Fruit fly (Drosophila melanogaster) whole organism, embryonic: ENCODE data around the gene Fit2.
A peak's percentile ranks its signal among the peaks of the same experiment; 100 is the strongest.

Experiments
- B-H1 ChIP-seq: fragments of 200-800 bp; sonication (Bioruptor generic); IDR thresholded peaks from 3 replicates; pipeline ENCODE4 v1.3.6; 2022; ENCODE audit warnings: missing biosample characterization, missing genetic modification characterization
- Blimp-1 ChIP-seq: fragments of 200-800 bp; sonication (Bioruptor generic); optimal IDR thresholded peaks from 3 replicates; lab custom pipeline; 2018; ENCODE audit warnings: missing biosample characterization, missing genetic modification characterization, mild to moderate bottlenecking, moderate library complexity, missing genetic modification reagents
- CG10267 ChIP-seq: fragments of 200-800 bp; sonication (Bioruptor generic); optimal IDR thresholded peaks from 2 replicates; lab custom pipeline; 2018; ENCODE audit warnings: missing biosample characterization, mild to moderate bottlenecking, missing genetic modification characterization, moderate library complexity
- CG12071 ChIP-seq: fragments of 200-800 bp; sonication (Bioruptor generic); optimal IDR thresholded peaks from 3 replicates; lab custom pipeline; 2018; ENCODE audit warnings: missing biosample characterization, mild to moderate bottlenecking, missing genetic modification characterization
- CG12236 ChIP-seq: fragments of 200-800 bp; sonication (Bioruptor generic); optimal IDR thresholded peaks from 2 replicates; lab custom pipeline; 2016; ENCODE audit warnings: missing biosample characterization, missing genetic modification characterization
- CG12391 ChIP-seq: fragments of 200-800 bp; sonication (Bioruptor generic); optimal IDR thresholded peaks from 3 replicates; lab custom pipeline; 2018; ENCODE audit warnings: missing biosample characterization, mild to moderate bottlenecking, missing genetic modification characterization, moderate library complexity
- CG13123 ChIP-seq: fragments of 200-800 bp; sonication (Bioruptor generic); optimal IDR thresholded peaks from 2 replicates; lab custom pipeline; 2016; ENCODE audit warnings: missing biosample characterization, missing genetic modification characterization
- CG13624 ChIP-seq: fragments of 200-800 bp; sonication (Bioruptor generic); optimal IDR thresholded peaks from 2 replicates; lab custom pipeline; 2016; ENCODE audit warnings: missing biosample characterization, missing genetic modification characterization
- CG14050 ChIP-seq: fragments of 200-800 bp; sonication (Bioruptor generic); IDR thresholded peaks from 3 replicates; pipeline ENCODE4 v1.3.6; 2022; ENCODE audit warnings: missing biosample characterization, missing genetic modification characterization
- CG14667 ChIP-seq: fragments of 200-800 bp; sonication (Bioruptor generic); IDR thresholded peaks from 2 replicates; pipeline ENCODE4 v1.3.6; 2022; ENCODE audit warnings: missing biosample characterization, missing genetic modification characterization
- CG15514 ChIP-seq: fragments of 200-800 bp; sonication (Bioruptor generic); optimal IDR thresholded peaks from 3 replicates; lab custom pipeline; 2017; ENCODE audit warnings: missing biosample characterization, missing genetic modification characterization, mild to moderate bottlenecking, moderate library complexity, missing genetic modification reagents
- CG17186 ChIP-seq: fragments of 200-800 bp; sonication (Bioruptor generic); optimal IDR thresholded peaks from 3 replicates; lab custom pipeline; 2017; ENCODE audit warnings: missing biosample characterization, missing genetic modification reagents, missing genetic modification characterization
- CG33213 ChIP-seq: fragments of 200-800 bp; sonication (Bioruptor generic); optimal IDR thresholded peaks from 3 replicates; lab custom pipeline; 2016; ENCODE audit warnings: missing biosample characterization, missing genetic modification characterization
- CG4617 ChIP-seq: fragments of 200-800 bp; sonication (Bioruptor generic); optimal IDR thresholded peaks from 3 replicates; lab custom pipeline; 2016; ENCODE audit warnings: missing biosample characterization, missing genetic modification characterization, borderline replicate concordance
- CG4820 ChIP-seq: fragments of 200-800 bp; sonication (Bioruptor generic); optimal IDR thresholded peaks from 3 replicates; lab custom pipeline; 2016; ENCODE audit warnings: missing biosample characterization, missing genetic modification characterization
- CG4854 ChIP-seq: fragments of 200-800 bp; sonication (Bioruptor generic); optimal IDR thresholded peaks from 2 replicates; lab custom pipeline; 2016; ENCODE audit warnings: missing biosample characterization, missing genetic modification characterization, inconsistent platforms
- CG6683 ChIP-seq: fragments of 200-800 bp; sonication (Bioruptor generic); optimal IDR thresholded peaks from 2 replicates; lab custom pipeline; 2017; ENCODE audit warnings: missing biosample characterization, mild to moderate bottlenecking, missing genetic modification characterization, missing genetic modification reagents
- CG7556 ChIP-seq: fragments of 200-800 bp; sonication (Bioruptor generic); optimal IDR thresholded peaks from 2 replicates; lab custom pipeline; 2017; ENCODE audit warnings: missing biosample characterization, mild to moderate bottlenecking, missing genetic modification characterization
- CTCF ChIP-seq: fragments of 200-800 bp; sonication (Bioruptor generic); optimal IDR thresholded peaks from 2 replicates; lab custom pipeline; 2017; ENCODE audit warnings: missing biosample characterization, mild to moderate bottlenecking, missing genetic modification characterization, moderate library complexity
- Dbx ChIP-seq: fragments of 200-800 bp; sonication (Bioruptor generic); IDR thresholded peaks from 3 replicates; pipeline ENCODE4 v1.3.6; 2022; ENCODE audit warnings: missing biosample characterization, missing genetic modification characterization
- Dp ChIP-seq: fragments of 200-800 bp; sonication (Bioruptor generic); optimal IDR thresholded peaks from 2 replicates; lab custom pipeline; 2018; ENCODE audit warnings: missing biosample characterization, mild to moderate bottlenecking, missing genetic modification characterization, moderate library complexity
- Dref ChIP-seq: fragments of 200-800 bp; sonication (Bioruptor generic); IDR thresholded peaks from 2 replicates; pipeline ENCODE4 v1.3.6; 2022; ENCODE audit warnings: missing biosample characterization, missing genetic modification characterization
- Fer3 ChIP-seq: fragments of 200-800 bp; sonication (Bioruptor generic); optimal IDR thresholded peaks from 2 replicates; lab custom pipeline; 2018; ENCODE audit warnings: missing biosample characterization, mild to moderate bottlenecking, missing genetic modification characterization, moderate library complexity
- Hsf ChIP-seq: fragments of 200-800 bp; sonication (Bioruptor generic); optimal IDR thresholded peaks from 3 replicates; lab custom pipeline; 2016; ENCODE audit warnings: missing biosample characterization, missing genetic modification characterization
- Lhr ChIP-seq: fragments of 200-800 bp; sonication (Bioruptor generic); optimal IDR thresholded peaks from 3 replicates; lab custom pipeline; 2017; ENCODE audit warnings: mild to moderate bottlenecking, missing biosample characterization, missing genetic modification reagents, missing genetic modification characterization
- MTF-1 ChIP-seq: fragments of 200-800 bp; sonication (Bioruptor generic); optimal IDR thresholded peaks from 2 replicates; lab custom pipeline; 2018; ENCODE audit warnings: missing biosample characterization, mild to moderate bottlenecking, missing genetic modification characterization, borderline replicate concordance
- Mrtf ChIP-seq: fragments of 200-800 bp; sonication (Bioruptor generic); IDR thresholded peaks from 3 replicates; pipeline ENCODE4 v1.3.6; 2022; ENCODE audit warnings: missing biosample characterization, missing genetic modification characterization
- Nf-YA ChIP-seq: fragments of 200-800 bp; sonication (Bioruptor generic); IDR thresholded peaks from 2 replicates; pipeline ENCODE4 v1.3.6; 2022; ENCODE audit warnings: missing biosample characterization, missing genetic modification characterization
- Oli ChIP-seq: fragments of 200-800 bp; sonication (Bioruptor generic); optimal IDR thresholded peaks from 2 replicates; lab custom pipeline; 2018; ENCODE audit warnings: missing biosample characterization, mild to moderate bottlenecking, missing genetic modification characterization, moderate library complexity
- Scr ChIP-seq: fragments of 200-800 bp; sonication (Bioruptor generic); IDR thresholded peaks from 2 replicates; pipeline ENCODE4 v1.3.6; 2022; ENCODE audit warnings: missing biosample characterization, missing genetic modification characterization; ENCODE audit not compliant: partially characterized antibody
- Six4 ChIP-seq: fragments of 200-800 bp; sonication (Bioruptor generic); optimal IDR thresholded peaks from 2 replicates; lab custom pipeline; 2016; ENCODE audit warnings: missing biosample characterization, missing genetic modification characterization
- ash1 ChIP-seq: fragments of 200-800 bp; sonication (Bioruptor generic); optimal IDR thresholded peaks from 2 replicates; lab custom pipeline; 2018; ENCODE audit warnings: missing biosample characterization, mild to moderate bottlenecking, missing genetic modification characterization
- bbx ChIP-seq: fragments of 200-800 bp; sonication (Bioruptor generic); IDR thresholded peaks from 2 replicates; pipeline ENCODE4 v1.3.6; 2022; ENCODE audit warnings: missing biosample characterization, missing genetic modification characterization; ENCODE audit not compliant: partially characterized antibody
- chif ChIP-seq, 2 experiments: fragments of 200-800 bp; sonication (Bioruptor generic); optimal IDR thresholded peaks; 3 replicates each; lab custom pipeline; 2016; ENCODE audit warnings: missing biosample characterization in 2 of 2, missing genetic modification characterization in 2 of 2
- crc ChIP-seq: fragments of 200-800 bp; sonication (Bioruptor generic); optimal IDR thresholded peaks from 2 replicates; lab custom pipeline; 2016; ENCODE audit warnings: missing biosample characterization, missing genetic modification characterization
- crp ChIP-seq, 2 experiments: fragments of 200-800 bp; sonication (Bioruptor generic); optimal IDR thresholded peaks; 2 replicates in 1 of 2; 3 replicates in 1 of 2; lab custom pipeline; 2017; ENCODE audit warnings: missing biosample characterization in 2 of 2, missing genetic modification characterization in 2 of 2, mild to moderate bottlenecking in 1 of 2, moderate library complexity in 1 of 2
- dmrt99B ChIP-seq: fragments of 200-800 bp; sonication (Bioruptor generic); optimal IDR thresholded peaks from 2 replicates; lab custom pipeline; 2018; ENCODE audit warnings: missing biosample characterization, mild to moderate bottlenecking, missing genetic modification characterization, moderate library complexity
- fu2 ChIP-seq: fragments of 200-800 bp; sonication (Bioruptor generic); optimal IDR thresholded peaks from 2 replicates; lab custom pipeline; 2016; ENCODE audit warnings: missing biosample characterization, missing genetic modification characterization
- gsb-n ChIP-seq: fragments of 200-800 bp; sonication (Bioruptor generic); optimal IDR thresholded peaks from 3 replicates; lab custom pipeline; 2018; ENCODE audit warnings: missing biosample characterization, mild to moderate bottlenecking, missing genetic modification characterization
- org-1 ChIP-seq: fragments of 200-800 bp; sonication (Bioruptor generic); optimal IDR thresholded peaks from 2 replicates; lab custom pipeline; 2017; ENCODE audit warnings: missing biosample characterization, missing genetic modification characterization
- pnt ChIP-seq: fragments of 200-800 bp; sonication (Bioruptor generic); optimal IDR thresholded peaks from 3 replicates; lab custom pipeline; 2016; ENCODE audit warnings: missing biosample characterization, missing genetic modification characterization
- psq ChIP-seq: fragments of 200-800 bp; sonication (Bioruptor generic); optimal IDR thresholded peaks from 2 replicates; lab custom pipeline; 2017; ENCODE audit warnings: missing biosample characterization, missing genetic modification characterization
- sens-2 ChIP-seq: fragments of 200-800 bp; sonication (Bioruptor generic); IDR thresholded peaks from 2 replicates; pipeline ENCODE4 v1.3.6; 2022; ENCODE audit warnings: missing biosample characterization, missing genetic modification characterization
- sim ChIP-seq: fragments of 200-800 bp; sonication (Bioruptor generic); IDR thresholded peaks from 2 replicates; pipeline ENCODE4 v1.3.6; 2022; ENCODE audit warnings: missing biosample characterization, missing genetic modification characterization
- slp2 ChIP-seq: fragments of 200-800 bp; sonication (Bioruptor generic); optimal IDR thresholded peaks from 2 replicates; lab custom pipeline; 2016; ENCODE audit warnings: missing biosample characterization, missing genetic modification characterization
- tgo ChIP-seq: fragments of 200-800 bp; sonication (Bioruptor generic); IDR thresholded peaks from 3 replicates; pipeline ENCODE4 v1.3.6; 2022; ENCODE audit warnings: missing biosample characterization, missing genetic modification characterization
- tup ChIP-seq: fragments of 200-800 bp; sonication (Bioruptor generic); optimal IDR thresholded peaks from 2 replicates; lab custom pipeline; 2016; ENCODE audit warnings: missing biosample characterization, mild to moderate bottlenecking, missing genetic modification characterization, moderate library complexity
- unc-4 ChIP-seq: fragments of 200-800 bp; sonication (Bioruptor generic); IDR thresholded peaks from 2 replicates; pipeline ENCODE4 v1.3.6; 2022; ENCODE audit warnings: missing biosample characterization, missing genetic modification characterization; ENCODE audit not compliant: partially characterized antibody

The Fit2 gene

DNA sequence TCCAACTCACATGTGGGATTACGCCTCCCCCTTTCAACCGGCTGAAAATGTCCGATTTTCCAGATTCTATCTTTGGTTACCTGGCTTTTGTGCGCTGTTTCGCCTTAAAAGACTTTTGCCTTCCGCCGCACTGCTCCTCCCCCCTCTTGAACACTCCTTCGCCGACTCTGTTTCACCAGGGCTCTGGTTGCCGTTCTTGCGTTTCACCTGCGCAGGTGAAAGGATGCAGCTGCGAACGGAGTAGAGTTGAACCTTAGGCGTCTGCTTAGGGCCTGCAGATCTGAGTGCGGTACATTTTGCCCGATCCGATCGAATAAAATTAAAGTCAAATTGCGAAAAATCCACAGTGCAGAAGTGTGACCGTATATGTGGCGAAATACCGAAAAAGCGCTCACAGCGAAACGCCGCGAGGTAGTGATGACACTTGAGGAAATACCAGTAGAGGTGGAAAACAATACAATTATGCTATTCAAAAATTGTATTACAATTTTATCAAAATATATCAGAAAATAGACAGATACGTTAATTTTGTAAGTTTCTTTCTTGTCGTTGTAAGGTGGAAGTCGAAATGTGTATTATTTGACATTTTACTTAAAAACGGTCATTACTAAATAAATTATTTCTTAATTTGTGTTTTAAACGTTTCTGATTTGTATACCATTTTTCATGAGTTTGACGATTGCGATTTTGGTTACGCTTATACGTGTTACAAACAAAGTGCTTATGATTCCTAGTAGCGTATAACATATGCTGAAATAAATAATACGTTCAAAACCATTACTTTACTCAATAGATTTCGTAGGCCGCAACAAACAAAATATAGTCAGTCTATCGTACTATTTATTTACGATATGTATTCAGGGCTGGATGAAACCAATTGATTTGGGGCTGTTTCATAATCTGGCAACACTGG, 8.2 kb upstream of the Fit2 start, which contains the start of the genes CG6664 and CG7728:
TSS of gene CG6664 (minus strand) at position 518 of the 913 bp plus-strand sequence.
TSS of gene CG7728 (plus strand) at position 874 of the 913 bp plus-strand sequence.
- no peak for TF ChIP-seq CG12071 (GFP tag; lab: Kevin White, UChicago)
- no peak for TF ChIP-seq gsb-n (tag; lab: Kevin White, UChicago)
- peak; percentile 47 for TF ChIP-seq Dp
- TF ChIP-seq psq (GFP tag; lab: Kevin White, UChicago), result no peak
- TF ChIP-seq CG4617 (GFP tag; lab: Kevin White, UChicago), result peak; percentile 87
- no peak for TF ChIP-seq sim (GFP tag; lab: Robert Waterston, UW)
- peak; percentile 32 for TF ChIP-seq CG33213
- TF ChIP-seq Scr (GFP tag; lab: Robert Waterston, UW), result peak; percentile 64
- peak; percentile 25 for TF ChIP-seq pnt
- TF ChIP-seq chif (GFP tag; optimal IDR thresholded peaks at IDR 0.05; lab: Kevin White, UChicago), result peak; percentile 35 to 51
- peak; percentile 25 for TF ChIP-seq CG15514 (GFP tag; lab: Kevin White, UChicago)
- TF ChIP-seq CG4854, result no peak
- TF ChIP-seq tgo (GFP tag; lab: Robert Waterston, UW), result peak; percentile 37; the same call in 1 of the 3 replicates
- TF ChIP-seq CG12391 (tag; lab: Kevin White, UChicago), result peak; percentile 59
- TF ChIP-seq CG6683 (GFP tag; lab: Kevin White, UChicago), result no peak
- TF ChIP-seq CG7556 (GFP tag; lab: Kevin White, UChicago), result peak; percentile 55
- TF ChIP-seq bbx, result peak; percentile 41
- TF ChIP-seq CG14667, result peak; percentile 13; the same call in 1 of the 2 replicates
- peak; percentile 53; the same call in 1 of the 2 replicates for TF ChIP-seq unc-4
- peak; percentile 6 for TF ChIP-seq Blimp-1 (GFP tag; lab: Kevin White, UChicago)
- TF ChIP-seq CG10267 (tag; lab: Kevin White, UChicago), result peak; percentile 35
- TF ChIP-seq slp2 (GFP tag; lab: Kevin White, UChicago), result peak; percentile 18
- TF ChIP-seq B-H1, result 0 out of 3 replicates have a peak, but pooled peaks have one; percentile 13
- TF ChIP-seq Lhr (GFP tag; lab: Kevin White, UChicago), result peak; percentile 40
- peak; percentile 54 for TF ChIP-seq MTF-1
- TF ChIP-seq CG14050, result 0 out of 3 replicates have a peak, but pooled peaks have one; percentile 11
- peak; percentile 55 for TF ChIP-seq CG4820 (GFP tag; lab: Kevin White, UChicago)
- peak; percentile 12 for TF ChIP-seq CG17186 (GFP tag; lab: Kevin White, UChicago)
- peak; percentile 34 for TF ChIP-seq Oli (tag; lab: Kevin White, UChicago)
- no peak for TF ChIP-seq org-1 (GFP tag; lab: Kevin White, UChicago)
- peak in 1 of 2 experiments; percentile 9 for TF ChIP-seq crp (GFP tag; optimal IDR thresholded peaks at IDR 0.05; lab: Kevin White, UChicago)
- TF ChIP-seq tup (GFP tag; lab: Kevin White, UChicago), result no peak
- no peak for TF ChIP-seq Nf-YA (GFP tag; lab: Robert Waterston, UW)
- no peak for TF ChIP-seq Fer3
- no peak for TF ChIP-seq dmrt99B (tag; lab: Kevin White, UChicago)
- TF ChIP-seq ash1 (GFP tag; lab: Kevin White, UChicago), result no peak
- TF ChIP-seq Dbx (GFP tag; lab: Robert Waterston, UW), result peak; percentile 54; the same call in 2 of the 3 replicates
- peak; percentile 19 for TF ChIP-seq fu2 (GFP tag; lab: Kevin White, UChicago)
- TF ChIP-seq CG12236, result no peak
- TF ChIP-seq CG13123, result no peak
- TF ChIP-seq sens-2 (GFP tag; lab: Robert Waterston, UW), result 0 out of 2 replicates have a peak, but pooled peaks have one; percentile 27
- TF ChIP-seq crc, result no peak
- TF ChIP-seq CG13624 (GFP tag; lab: Kevin White, UChicago), result peak; percentile 37
- peak; percentile 46 for TF ChIP-seq Hsf (GFP tag; lab: Kevin White, UChicago)
- peak; percentile 39 for TF ChIP-seq Dref
- no peak; the same call in 2 of the 3 replicates for TF ChIP-seq Mrtf (GFP tag; lab: Robert Waterston, UW)
- peak; percentile 19 for TF ChIP-seq Six4 (GFP tag; lab: Kevin White, UChicago)
- TF ChIP-seq CTCF, result no peak
